Fruit fly (Drosophila melanogaster) whole organism, embryonic: ENCODE results near the gene CG17154.

Source experiments
- Ada2b ChIP-seq: fragments of 200-800 bp; sonication (Bioruptor generic); IDR thresholded peaks from 2 replicates; pipeline ENCODE4 v1.3.6; 2022; ENCODE audit warnings: missing biosample characterization, missing genetic modification characterization
- Atf3 ChIP-seq: fragments of 200-800 bp; sonication (Bioruptor generic); optimal IDR thresholded peaks from 3 replicates; lab custom pipeline; 2016; ENCODE audit warnings: missing biosample characterization, missing genetic modification characterization
- B-H1 ChIP-seq: fragments of 200-800 bp; sonication (Bioruptor generic); IDR thresholded peaks from 3 replicates; pipeline ENCODE4 v1.3.6; 2022; ENCODE audit warnings: missing biosample characterization, missing genetic modification characterization
- BtbVII ChIP-seq: fragments of 200-800 bp; sonication (Bioruptor generic); optimal IDR thresholded peaks from 3 replicates; lab custom pipeline; 2017; ENCODE audit warnings: missing biosample characterization, mild to moderate bottlenecking, missing genetic modification characterization
- CG11093 ChIP-seq: fragments of 200-800 bp; sonication (Bioruptor generic); IDR thresholded peaks from 3 replicates; pipeline ENCODE4 v1.3.6; 2022; ENCODE audit warnings: missing biosample characterization, missing genetic modification characterization
- CG11398 ChIP-seq: fragments of 200-800 bp; sonication (Bioruptor generic); optimal IDR thresholded peaks from 2 replicates; lab custom pipeline; 2016; ENCODE audit warnings: missing biosample characterization, missing genetic modification characterization
- CG1233 ChIP-seq: fragments of 200-800 bp; sonication (Bioruptor generic); optimal IDR thresholded peaks from 4 replicates; lab custom pipeline; 2018; ENCODE audit warnings: missing biosample characterization, mild to moderate bottlenecking, missing genetic modification characterization
- CG15073 ChIP-seq: fragments of 200-800 bp; sonication (Bioruptor generic); optimal IDR thresholded peaks from 2 replicates; lab custom pipeline; 2016; ENCODE audit warnings: missing biosample characterization, missing genetic modification characterization
- CG15514 ChIP-seq: fragments of 200-800 bp; sonication (Bioruptor generic); optimal IDR thresholded peaks from 3 replicates; lab custom pipeline; 2017; ENCODE audit warnings: missing biosample characterization, missing genetic modification characterization, mild to moderate bottlenecking, moderate library complexity, missing genetic modification reagents
- CG2202 ChIP-seq: fragments of 200-800 bp; sonication (Bioruptor generic); optimal IDR thresholded peaks from 2 replicates; lab custom pipeline; 2018; ENCODE audit warnings: missing biosample characterization, mild to moderate bottlenecking, missing genetic modification characterization
- CG30403 ChIP-seq: fragments of 200-800 bp; sonication (Bioruptor generic); optimal IDR thresholded peaks from 3 replicates; lab custom pipeline; 2016; ENCODE audit warnings: missing biosample characterization, missing genetic modification characterization
- CG43689 ChIP-seq: fragments of 200-800 bp; sonication (Bioruptor generic); IDR thresholded peaks from 2 replicates; pipeline ENCODE4 v1.3.6; 2022; ENCODE audit warnings: missing biosample characterization, missing genetic modification characterization
- CG4404 ChIP-seq: fragments of 200-800 bp; sonication (Bioruptor generic); IDR thresholded peaks from 2 replicates; pipeline ENCODE4 v1.3.6; 2022; ENCODE audit warnings: missing biosample characterization, missing genetic modification characterization
- CG4617 ChIP-seq: fragments of 200-800 bp; sonication (Bioruptor generic); optimal IDR thresholded peaks from 3 replicates; lab custom pipeline; 2016; ENCODE audit warnings: missing biosample characterization, missing genetic modification characterization, borderline replicate concordance
- CG7271 ChIP-seq: fragments of 200-800 bp; sonication (Bioruptor generic); optimal IDR thresholded peaks from 2 replicates; lab custom pipeline; 2018; ENCODE audit warnings: missing biosample characterization, mild to moderate bottlenecking, missing genetic modification characterization, moderate library complexity
- CG7357 ChIP-seq: fragments of 200-800 bp; sonication (Bioruptor generic); IDR thresholded peaks from 3 replicates; pipeline ENCODE4 v1.3.6; 2022; ENCODE audit warnings: missing biosample characterization, missing genetic modification characterization
- Dp ChIP-seq: fragments of 200-800 bp; sonication (Bioruptor generic); optimal IDR thresholded peaks from 2 replicates; lab custom pipeline; 2018; ENCODE audit warnings: missing biosample characterization, mild to moderate bottlenecking, missing genetic modification characterization, moderate library complexity
- Drgx ChIP-seq: fragments of 200-800 bp; sonication (Bioruptor generic); IDR thresholded peaks from 2 replicates; pipeline ENCODE4 v1.3.6; 2022; ENCODE audit warnings: missing biosample characterization, missing genetic modification characterization
- HHEX ChIP-seq: fragments of 200-800 bp; sonication (Bioruptor generic); optimal IDR thresholded peaks from 3 replicates; lab custom pipeline; 2017; ENCODE audit warnings: missing biosample characterization, mild to moderate bottlenecking, missing genetic modification characterization, missing genetic modification reagents
- HLH4C ChIP-seq: fragments of 200-800 bp; sonication (Bioruptor generic); IDR thresholded peaks from 3 replicates; pipeline ENCODE4 v1.3.6; 2022; ENCODE audit warnings: missing biosample characterization, missing genetic modification characterization; ENCODE audit not compliant: partially characterized antibody
- Mad ChIP-seq: fragments of 200-800 bp; sonication (Bioruptor generic); optimal IDR thresholded peaks from 2 replicates; lab custom pipeline; 2016; ENCODE audit warnings: missing biosample characterization, missing genetic modification characterization
- Max ChIP-seq: fragments of 200-800 bp; sonication (Bioruptor generic); optimal IDR thresholded peaks from 2 replicates; lab custom pipeline; 2016; ENCODE audit warnings: missing biosample characterization, mild to moderate bottlenecking, missing genetic modification characterization
- Med ChIP-seq: fragments of 200-800 bp; sonication (Bioruptor generic); peaks from one replicate; lab custom pipeline; 2016; ENCODE audit warnings: missing biosample characterization, missing genetic modification characterization, mild to moderate bottlenecking, inconsistent platforms, moderate library complexity
- Mes4 ChIP-seq: fragments of 200-800 bp; sonication (Bioruptor generic); optimal IDR thresholded peaks from 2 replicates; lab custom pipeline; 2016; ENCODE audit warnings: missing biosample characterization, missing genetic modification characterization
- NK7.1 ChIP-seq: fragments of 200-800 bp; sonication (Bioruptor generic); optimal IDR thresholded peaks from 3 replicates; lab custom pipeline; 2016; ENCODE audit warnings: missing biosample characterization, missing genetic modification characterization
- Optix ChIP-seq: fragments of 200-800 bp; sonication (Bioruptor generic); IDR thresholded peaks from 3 replicates; pipeline ENCODE4 v1.3.6; 2022; ENCODE audit warnings: missing biosample characterization, missing genetic modification characterization
- PHDP ChIP-seq: fragments of 200-800 bp; sonication (Bioruptor generic); optimal IDR thresholded peaks from 3 replicates; lab custom pipeline; 2018; ENCODE audit warnings: missing biosample characterization, mild to moderate bottlenecking, missing genetic modification characterization, moderate library complexity
- Ptx1 ChIP-seq: fragments of 200-800 bp; sonication (Bioruptor generic); IDR thresholded peaks from 2 replicates; pipeline ENCODE4 v1.3.6; 2022; ENCODE audit warnings: missing biosample characterization, missing genetic modification characterization
- Rx ChIP-seq: fragments of 200-800 bp; sonication (Bioruptor generic); IDR thresholded peaks from 2 replicates; pipeline ENCODE4 v1.3.6; 2022; ENCODE audit warnings: missing biosample characterization, missing genetic modification characterization
- Scr ChIP-seq: fragments of 200-800 bp; sonication (Bioruptor generic); IDR thresholded peaks from 2 replicates; pipeline ENCODE4 v1.3.6; 2022; ENCODE audit warnings: missing biosample characterization, missing genetic modification characterization; ENCODE audit not compliant: partially characterized antibody
- Ssrp ChIP-seq: fragments of 200-800 bp; sonication (Bioruptor generic); optimal IDR thresholded peaks from 2 replicates; lab custom pipeline; 2018; ENCODE audit warnings: missing biosample characterization, mild to moderate bottlenecking, missing genetic modification characterization, moderate library complexity
- Vsx1 ChIP-seq: fragments of 200-800 bp; sonication (Bioruptor generic); optimal IDR thresholded peaks from 2 replicates; lab custom pipeline; 2017; ENCODE audit warnings: missing biosample characterization, mild to moderate bottlenecking, missing genetic modification characterization, missing genetic modification reagents
- ac ChIP-seq: fragments of 200-800 bp; sonication (Bioruptor generic); optimal IDR thresholded peaks from 3 replicates; lab custom pipeline; 2017; ENCODE audit warnings: missing biosample characterization, mild to moderate bottlenecking, missing genetic modification characterization
- bigmax ChIP-seq: fragments of 200-800 bp; sonication (Bioruptor generic); optimal IDR thresholded peaks from 2 replicates; lab custom pipeline; 2018; ENCODE audit warnings: missing biosample characterization, mild to moderate bottlenecking, missing genetic modification characterization
- croc ChIP-seq: fragments of 200-800 bp; sonication (Bioruptor generic); conservative IDR thresholded peaks from 3 replicates; pipeline ENCODE4 v1.3.6; 2022; ENCODE audit warnings: missing biosample characterization, missing genetic modification characterization
- danr ChIP-seq: fragments of 200-800 bp; sonication (Bioruptor generic); IDR thresholded peaks from 2 replicates; pipeline ENCODE4 v1.3.6; 2022; ENCODE audit warnings: missing biosample characterization, missing genetic modification characterization
- dimm ChIP-seq: fragments of 200-800 bp; sonication (Bioruptor generic); IDR thresholded peaks from 2 replicates; pipeline ENCODE4 v1.3.6; 2022; ENCODE audit warnings: missing biosample characterization, missing genetic modification characterization
- dysf ChIP-seq: fragments of 200-800 bp; sonication (Bioruptor generic); IDR thresholded peaks from 3 replicates; pipeline ENCODE4 v1.3.6; 2022; ENCODE audit warnings: missing biosample characterization, missing genetic modification characterization
- eve ChIP-seq, 2 experiments: fragments of >200 bp; optimal IDR thresholded peaks; 2 replicates each; lab custom pipeline; 2017; ENCODE audit warnings: missing biosample characterization in 2 of 2, missing genetic modification characterization in 2 of 2
- fd96Cb ChIP-seq: fragments of 200-800 bp; sonication (Bioruptor generic); optimal IDR thresholded peaks from 2 replicates; lab custom pipeline; 2018; ENCODE audit warnings: missing biosample characterization, mild to moderate bottlenecking, missing genetic modification characterization, moderate library complexity
- gce ChIP-seq: fragments of 200-800 bp; sonication (Bioruptor generic); IDR thresholded peaks from 3 replicates; pipeline ENCODE4 v1.3.6; 2022; ENCODE audit warnings: missing biosample characterization, missing genetic modification characterization
- grn ChIP-seq: fragments of 200-800 bp; sonication (Bioruptor generic); optimal IDR thresholded peaks from 3 replicates; lab custom pipeline; 2017; ENCODE audit warnings: missing biosample characterization, missing genetic modification characterization
- insv ChIP-seq, 2 experiments: fragments of 200-800 bp; sonication (Bioruptor generic); optimal IDR thresholded peaks; 3 replicates each; lab custom pipeline; 2016 to 2018; ENCODE audit warnings: missing biosample characterization in 2 of 2, missing genetic modification characterization in 2 of 2
- jigr1 ChIP-seq: fragments of 200-800 bp; sonication (Bioruptor generic); IDR thresholded peaks from 3 replicates; pipeline ENCODE4 v1.3.6; 2022; ENCODE audit warnings: missing biosample characterization, missing genetic modification characterization
- maf-S ChIP-seq: fragments of 200-800 bp; sonication (Bioruptor generic); optimal IDR thresholded peaks from 2 replicates; lab custom pipeline; 2016; ENCODE audit warnings: missing biosample characterization, missing genetic modification characterization
- pita ChIP-seq: fragments of 200-800 bp; sonication (Bioruptor generic); optimal IDR thresholded peaks from 2 replicates; lab custom pipeline; 2017; ENCODE audit warnings: missing biosample characterization, mild to moderate bottlenecking, missing genetic modification characterization
- ranshi ChIP-seq: fragments of 200-800 bp; sonication (Bioruptor generic); IDR thresholded peaks from 2 replicates; pipeline ENCODE4 v1.3.6; 2022; ENCODE audit warnings: missing biosample characterization, missing genetic modification characterization
- run ChIP-seq: fragments of 200-800 bp; sonication (Bioruptor generic); optimal IDR thresholded peaks from 3 replicates; lab custom pipeline; 2018; ENCODE audit warnings: missing biosample characterization, mild to moderate bottlenecking, missing genetic modification characterization
- sima ChIP-seq: fragments of 200-800 bp; sonication (Bioruptor generic); optimal IDR thresholded peaks from 2 replicates; lab custom pipeline; 2016; ENCODE audit warnings: missing biosample characterization, missing genetic modification characterization
- slbo ChIP-seq: fragments of 200-800 bp; sonication (Bioruptor generic); IDR thresholded peaks from 2 replicates; pipeline ENCODE4 v1.3.6; 2022; ENCODE audit warnings: missing biosample characterization, missing genetic modification characterization
- trem ChIP-seq: fragments of 200-800 bp; optimal IDR thresholded peaks from 3 replicates; lab custom pipeline; 2019; ENCODE audit warnings: missing biosample characterization, mild to moderate bottlenecking, missing genetic modification characterization, moderate library complexity
- tx ChIP-seq: fragments of 200-800 bp; sonication (Bioruptor generic); optimal IDR thresholded peaks from 2 replicates; lab custom pipeline; 2016; ENCODE audit warnings: missing biosample characterization, missing genetic modification characterization

CG17154 gene

DNA sequence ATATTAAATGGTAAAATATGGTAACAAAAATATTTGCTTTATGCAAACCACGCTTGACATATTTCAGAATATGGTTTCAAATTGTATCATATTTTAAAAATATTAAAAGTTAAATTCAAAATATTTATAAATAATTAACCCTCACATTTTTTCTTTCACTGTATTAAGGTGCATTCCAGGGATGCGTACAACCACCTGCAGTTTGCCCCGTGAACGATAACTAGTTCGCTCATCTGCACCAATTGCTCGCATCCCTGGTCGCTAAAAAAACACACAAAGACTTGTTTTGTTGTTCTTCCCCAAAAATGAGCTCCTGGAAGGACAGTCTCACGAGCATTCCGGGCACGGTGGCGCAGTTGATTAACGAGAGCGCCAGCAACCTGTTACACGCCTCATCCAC, 43.5 kb downstream of the CG17154 start, which contains the start of gene DEF8 (continued):
- TF ChIP-seq CG4404 (GFP tag; lab: Robert Waterston, UW), result no peak
- peak; percentile 88 for TF ChIP-seq Ptx1 (GFP tag; lab: Robert Waterston, UW)
- peak; percentile 46 for TF ChIP-seq Atf3 (GFP tag; lab: Kevin White, UChicago)
- TF ChIP-seq sima (GFP tag; lab: Kevin White, UChicago), result no peak
- peak; percentile 58; the same call in 2 of the 3 replicates for TF ChIP-seq Optix (GFP tag; lab: Robert Waterston, UW)
- TF ChIP-seq grn (GFP tag; lab: Kevin White, UChicago), result no peak
- TF ChIP-seq CG30403 (GFP tag; lab: Kevin White, UChicago), result peak; percentile 77
- TF ChIP-seq run (tag; lab: Kevin White, UChicago), result peak; percentile 67
- peak; percentile 75 for TF ChIP-seq CG2202 (tag; lab: Kevin White, UChicago)
- peak; percentile 87 for TF ChIP-seq Ssrp (tag; lab: Kevin White, UChicago)
- peak; percentile 64 for TF ChIP-seq Mad (GFP tag; lab: Kevin White, UChicago)
- no peak for TF ChIP-seq HLH4C (GFP tag; lab: Robert Waterston, UW)
- TF ChIP-seq Scr (GFP tag; lab: Robert Waterston, UW), result peak; percentile 42
- TF ChIP-seq maf-S (GFP tag; lab: Kevin White, UChicago), result no peak
- no peak for TF ChIP-seq jigr1 (GFP tag; lab: Robert Waterston, UW)
- peak; percentile 76 for TF ChIP-seq Max (GFP tag; lab: Kevin White, UChicago)
- peak; percentile 87 for TF ChIP-seq Ada2b (GFP tag; lab: Robert Waterston, UW)
- TF ChIP-seq NK7.1, result no peak
- peak; percentile 84 for TF ChIP-seq dysf (GFP tag; lab: Robert Waterston, UW)
- TF ChIP-seq pita, result no peak
- TF ChIP-seq CG4617 (GFP tag; lab: Kevin White, UChicago), result peak; percentile 96
- TF ChIP-seq CG43689 (GFP tag; lab: Robert Waterston, UW), result peak; percentile 73
- TF ChIP-seq eve (GFP tag; optimal IDR thresholded peaks at IDR 0.05; lab: Kevin White, UChicago), result no peak
- TF ChIP-seq trem (tag; lab: Kevin White, UChicago), result peak; percentile 84
- TF ChIP-seq danr (GFP tag; lab: Robert Waterston, UW), result peak; percentile 26; the same call in 1 of the 2 replicates
- TF ChIP-seq slbo, result peak; percentile 88
- peak in 1 of 2 experiments; percentile 54 for TF ChIP-seq insv (GFP tag; optimal IDR thresholded peaks at IDR 0.05; lab: Kevin White, UChicago)
- peak; percentile 93 for TF ChIP-seq PHDP (tag; lab: Kevin White, UChicago)
- peak; percentile 89 for TF ChIP-seq gce (GFP tag; lab: Robert Waterston, UW)
- TF ChIP-seq CG11398, result no peak
- TF ChIP-seq fd96Cb (tag; lab: Kevin White, UChicago), result peak; percentile 83
- TF ChIP-seq CG7357 (GFP tag; lab: Robert Waterston, UW), result no peak
- peak; percentile 25 for TF ChIP-seq ac (GFP tag; lab: Kevin White, UChicago)
- TF ChIP-seq Dp (GFP tag; lab: Kevin White, UChicago), result peak; percentile 18
- peak; percentile 61 for TF ChIP-seq BtbVII (GFP tag; lab: Kevin White, UChicago)
- TF ChIP-seq CG15073 (GFP tag; lab: Kevin White, UChicago), result no peak
- TF ChIP-seq HHEX, result peak; percentile 79
- peak; percentile 76 for TF ChIP-seq B-H1 (GFP tag; lab: Robert Waterston, UW)
- TF ChIP-seq Rx (GFP tag; lab: Robert Waterston, UW), result peak; percentile 45
- TF ChIP-seq tx (GFP tag; lab: Kevin White, UChicago), result peak; percentile 29
- peak; percentile 6 for TF ChIP-seq Mes4 (GFP tag; lab: Kevin White, UChicago)
- TF ChIP-seq CG11093 (GFP tag; lab: Robert Waterston, UW), result peak; percentile 30; the same call in 1 of the 3 replicates
- peak; percentile 83 for TF ChIP-seq CG7271 (tag; lab: Kevin White, UChicago)
- peak; percentile 90 for TF ChIP-seq Med
- peak; percentile 100 for TF ChIP-seq CG15514 (GFP tag; lab: Kevin White, UChicago)
- peak; percentile 81 for TF ChIP-seq Drgx
- no peak for TF ChIP-seq bigmax
- peak; percentile 69 for TF ChIP-seq croc (GFP tag; lab: Robert Waterston, UW)
- TF ChIP-seq Vsx1, result no peak
- TF ChIP-seq dimm, result peak; percentile 49; the same call in 1 of the 2 replicates
- peak; percentile 80 for TF ChIP-seq CG1233
- TF ChIP-seq ranshi (GFP tag; lab: Robert Waterston, UW), result peak; percentile 91
